Fruit fly (Drosophila melanogaster) whole organism, embryonic: ENCODE data around the gene CG14277.

Experiments
- Adf1 ChIP-seq: fragments of 200-800 bp; sonication (Bioruptor generic); IDR thresholded peaks from 2 replicates; pipeline ENCODE4 v1.3.6; 2022; ENCODE audit warnings: missing biosample characterization, missing genetic modification characterization
- Antp ChIP-seq: fragments of 200-800 bp; sonication (Bioruptor generic); optimal IDR thresholded peaks from 3 replicates; lab custom pipeline; 2016; ENCODE audit warnings: missing biosample characterization, missing genetic modification characterization
- B-H2 ChIP-seq: fragments of 200-800 bp; sonication (Bioruptor generic); optimal IDR thresholded peaks from 2 replicates; lab custom pipeline; 2018; ENCODE audit warnings: missing biosample characterization, mild to moderate bottlenecking, missing genetic modification characterization
- CG11504 ChIP-seq: fragments of 200-800 bp; sonication (Bioruptor generic); optimal IDR thresholded peaks from 3 replicates; lab custom pipeline; 2019; ENCODE audit warnings: missing biosample characterization, mild to moderate bottlenecking, missing genetic modification characterization, moderate library complexity
- CG11695 ChIP-seq: fragments of 200-800 bp; sonication (Bioruptor generic); IDR thresholded peaks from 3 replicates; pipeline ENCODE4 v1.3.6; 2022; ENCODE audit warnings: missing biosample characterization, missing genetic modification characterization
- CG13624 ChIP-seq: fragments of 200-800 bp; sonication (Bioruptor generic); optimal IDR thresholded peaks from 2 replicates; lab custom pipeline; 2016; ENCODE audit warnings: missing biosample characterization, missing genetic modification characterization
- CG14667 ChIP-seq: fragments of 200-800 bp; sonication (Bioruptor generic); IDR thresholded peaks from 2 replicates; pipeline ENCODE4 v1.3.6; 2022; ENCODE audit warnings: missing biosample characterization, missing genetic modification characterization
- CG15696 ChIP-seq: fragments of 200-800 bp; sonication (Bioruptor generic); optimal IDR thresholded peaks from 2 replicates; lab custom pipeline; 2019; ENCODE audit warnings: missing biosample characterization, mild to moderate bottlenecking, missing genetic modification characterization, moderate library complexity
- CG2199 ChIP-seq: fragments of 200-800 bp; sonication (Bioruptor generic); IDR thresholded peaks from 3 replicates; pipeline ENCODE4 v1.3.6; 2022; ENCODE audit warnings: missing biosample characterization, missing genetic modification characterization
- CG2202 ChIP-seq: fragments of 200-800 bp; sonication (Bioruptor generic); optimal IDR thresholded peaks from 2 replicates; lab custom pipeline; 2018; ENCODE audit warnings: missing biosample characterization, mild to moderate bottlenecking, missing genetic modification characterization
- CG4854 ChIP-seq: fragments of 200-800 bp; sonication (Bioruptor generic); optimal IDR thresholded peaks from 2 replicates; lab custom pipeline; 2016; ENCODE audit warnings: missing biosample characterization, missing genetic modification characterization, inconsistent platforms
- CG5953 ChIP-seq: fragments of 200-800 bp; sonication (Bioruptor generic); IDR thresholded peaks from 2 replicates; pipeline ENCODE4 v1.3.6; 2022; ENCODE audit warnings: missing biosample characterization, missing genetic modification characterization
- CG7271 ChIP-seq: fragments of 200-800 bp; sonication (Bioruptor generic); optimal IDR thresholded peaks from 2 replicates; lab custom pipeline; 2018; ENCODE audit warnings: missing biosample characterization, mild to moderate bottlenecking, missing genetic modification characterization, moderate library complexity
- CG9437 ChIP-seq: fragments of 200-800 bp; sonication (Bioruptor generic); optimal IDR thresholded peaks from 2 replicates; lab custom pipeline; 2018; ENCODE audit warnings: missing biosample characterization, mild to moderate bottlenecking, missing genetic modification characterization
- CkIIα-i1 ChIP-seq: fragments of 200-800 bp; sonication (Bioruptor generic); IDR thresholded peaks from 2 replicates; pipeline ENCODE4 v1.3.6; 2022; ENCODE audit warnings: missing biosample characterization, missing genetic modification characterization
- D ChIP-seq, 2 experiments: fragments of 200-800 bp in 1 of 2; fragments of >200 bp in 1 of 2; sonication (Bioruptor generic) in 1 of 2; optimal IDR thresholded peaks; 2 replicates in 1 of 2; 3 replicates in 1 of 2; lab custom pipeline; 2017; ENCODE audit warnings: mild to moderate bottlenecking in 1 of 2, missing biosample characterization in 1 of 2, missing genetic modification characterization in 1 of 2, missing genetic modification reagents in 1 of 2
- Dad ChIP-seq: fragments of 200-800 bp; sonication (Bioruptor generic); optimal IDR thresholded peaks from 3 replicates; lab custom pipeline; 2016; ENCODE audit warnings: missing biosample characterization, missing genetic modification characterization
- Dref ChIP-seq: fragments of 200-800 bp; sonication (Bioruptor generic); IDR thresholded peaks from 2 replicates; pipeline ENCODE4 v1.3.6; 2022; ENCODE audit warnings: missing biosample characterization, missing genetic modification characterization
- Ets65A ChIP-seq: fragments of 200-800 bp; sonication (Bioruptor generic); peaks from one replicate; lab custom pipeline; 2016; ENCODE audit warnings: missing biosample characterization, missing genetic modification characterization
- Fer3 ChIP-seq: fragments of 200-800 bp; sonication (Bioruptor generic); optimal IDR thresholded peaks from 2 replicates; lab custom pipeline; 2018; ENCODE audit warnings: missing biosample characterization, mild to moderate bottlenecking, missing genetic modification characterization, moderate library complexity
- Gsc ChIP-seq: fragments of 200-800 bp; sonication (Bioruptor generic); IDR thresholded peaks from 2 replicates; pipeline ENCODE4 v1.3.6; 2022; ENCODE audit warnings: missing biosample characterization, missing genetic modification characterization
- HHEX ChIP-seq: fragments of 200-800 bp; sonication (Bioruptor generic); optimal IDR thresholded peaks from 3 replicates; lab custom pipeline; 2017; ENCODE audit warnings: missing biosample characterization, mild to moderate bottlenecking, missing genetic modification characterization, missing genetic modification reagents
- Hmr ChIP-seq: fragments of 200-800 bp; sonication (Bioruptor generic); optimal IDR thresholded peaks from 3 replicates; lab custom pipeline; 2017; ENCODE audit warnings: mild to moderate bottlenecking, missing biosample characterization, missing genetic modification reagents, missing genetic modification characterization
- MBD-R2 ChIP-seq: fragments of 200-800 bp; sonication (Bioruptor generic); IDR thresholded peaks from 2 replicates; pipeline ENCODE4 v1.3.6; 2022; ENCODE audit warnings: missing biosample characterization, missing genetic modification characterization
- Oli ChIP-seq: fragments of 200-800 bp; sonication (Bioruptor generic); optimal IDR thresholded peaks from 2 replicates; lab custom pipeline; 2018; ENCODE audit warnings: missing biosample characterization, mild to moderate bottlenecking, missing genetic modification characterization, moderate library complexity
- Ssrp ChIP-seq: fragments of 200-800 bp; sonication (Bioruptor generic); optimal IDR thresholded peaks from 2 replicates; lab custom pipeline; 2018; ENCODE audit warnings: missing biosample characterization, mild to moderate bottlenecking, missing genetic modification characterization, moderate library complexity
- Trl ChIP-seq, 3 experiments: fragments of >200 bp in 2 of 3; fragments of 200-800 bp in 1 of 3; sonication (Bioruptor generic) in 1 of 3; optimal IDR thresholded peaks; 2 replicates in 1 of 3; 3 replicates in 2 of 3; lab custom pipeline; 2016 to 2017; ENCODE audit warnings: missing biosample characterization in 1 of 3, missing genetic modification characterization in 1 of 3
- amos ChIP-seq: fragments of 200-800 bp; sonication (Bioruptor generic); IDR thresholded peaks from 2 replicates; pipeline ENCODE4 v1.3.6; 2022; ENCODE audit warnings: missing biosample characterization, missing genetic modification characterization; ENCODE audit not compliant: partially characterized antibody
- ara ChIP-seq: fragments of 200-800 bp; sonication (Bioruptor generic); IDR thresholded peaks from 2 replicates; pipeline ENCODE4 v1.3.6; 2022; ENCODE audit warnings: missing biosample characterization, missing genetic modification characterization
- chm ChIP-seq: fragments of 200-800 bp; sonication (Bioruptor generic); IDR thresholded peaks from 2 replicates; pipeline ENCODE4 v1.3.6; 2022; ENCODE audit warnings: missing biosample characterization, missing genetic modification characterization
- ci ChIP-seq: fragments of 200-800 bp; sonication (Bioruptor generic); IDR thresholded peaks from 3 replicates; pipeline ENCODE4 v1.3.6; 2022; ENCODE audit warnings: missing biosample characterization, missing genetic modification characterization
- dmrt99B ChIP-seq: fragments of 200-800 bp; sonication (Bioruptor generic); optimal IDR thresholded peaks from 2 replicates; lab custom pipeline; 2018; ENCODE audit warnings: missing biosample characterization, mild to moderate bottlenecking, missing genetic modification characterization, moderate library complexity
- eve ChIP-seq, 2 experiments: fragments of >200 bp; optimal IDR thresholded peaks; 2 replicates each; lab custom pipeline; 2017; ENCODE audit warnings: missing biosample characterization in 2 of 2, missing genetic modification characterization in 2 of 2
- fd102C ChIP-seq: fragments of 200-800 bp; sonication (Bioruptor generic); optimal IDR thresholded peaks from 2 replicates; lab custom pipeline; 2018; ENCODE audit warnings: missing biosample characterization, mild to moderate bottlenecking, missing genetic modification characterization, moderate library complexity
- gem ChIP-seq: fragments of 200-800 bp; sonication (Bioruptor generic); optimal IDR thresholded peaks from 2 replicates; lab custom pipeline; 2019; ENCODE audit warnings: missing biosample characterization, mild to moderate bottlenecking, missing genetic modification characterization, moderate library complexity
- gt ChIP-seq: fragments of 200-800 bp; sonication (Bioruptor generic); IDR thresholded peaks from 2 replicates; pipeline ENCODE4 v1.3.6; 2022; ENCODE audit warnings: missing biosample characterization, missing genetic modification characterization
- kni ChIP-seq: fragments of 200-800 bp; sonication (Bioruptor generic); optimal IDR thresholded peaks from 3 replicates; lab custom pipeline; 2017; ENCODE audit warnings: mild to moderate bottlenecking, missing biosample characterization, missing genetic modification reagents, missing genetic modification characterization
- lola ChIP-seq, 3 experiments: fragments of >200 bp in 2 of 3; fragments of 200-800 bp in 1 of 3; sonication (Bioruptor generic) in 1 of 3; optimal IDR thresholded peaks; 2 replicates each; lab custom pipeline; 2017 to 2019; ENCODE audit warnings: missing biosample characterization in 3 of 3, missing genetic modification characterization in 3 of 3, mild to moderate bottlenecking in 1 of 3, moderate library complexity in 1 of 3
- mld ChIP-seq: fragments of 200-800 bp; sonication (Bioruptor generic); IDR thresholded peaks from 3 replicates; pipeline ENCODE4 v1.3.6; 2022; ENCODE audit warnings: missing biosample characterization, missing genetic modification characterization; ENCODE audit not compliant: partially characterized antibody
- oc ChIP-seq: fragments of 200-800 bp; sonication (Bioruptor generic); optimal IDR thresholded peaks from 2 replicates; lab custom pipeline; 2018; ENCODE audit warnings: missing biosample characterization, mild to moderate bottlenecking, missing genetic modification characterization, moderate library complexity
- otp ChIP-seq: fragments of 200-800 bp; sonication (Bioruptor generic); IDR thresholded peaks from 3 replicates; pipeline ENCODE4, ENCODE4 v1.3.6; 2022; ENCODE audit warnings: missing biosample characterization, missing genetic modification characterization
- ro ChIP-seq: fragments of 200-800 bp; sonication (Bioruptor generic); IDR thresholded peaks from 2 replicates; pipeline ENCODE4 v1.3.6; 2022; ENCODE audit warnings: missing biosample characterization, missing genetic modification characterization
- slbo ChIP-seq: fragments of 200-800 bp; sonication (Bioruptor generic); IDR thresholded peaks from 2 replicates; pipeline ENCODE4 v1.3.6; 2022; ENCODE audit warnings: missing biosample characterization, missing genetic modification characterization
- sqz ChIP-seq: fragments of 200-800 bp; sonication (Bioruptor generic); optimal IDR thresholded peaks from 3 replicates; lab custom pipeline; 2018; ENCODE audit warnings: missing biosample characterization, mild to moderate bottlenecking, missing genetic modification characterization
- ssp ChIP-seq: fragments of 200-800 bp; sonication (Bioruptor generic); IDR thresholded peaks from 2 replicates; pipeline ENCODE4 v1.3.6; 2022; ENCODE audit warnings: missing biosample characterization, missing genetic modification characterization
- twi ChIP-seq: fragments of 200-800 bp; optimal IDR thresholded peaks from 2 replicates; lab custom pipeline; 2019; ENCODE audit warnings: missing biosample characterization, mild to moderate bottlenecking, missing genetic modification characterization, moderate library complexity
- wek ChIP-seq: fragments of 200-800 bp; sonication (Bioruptor generic); optimal IDR thresholded peaks from 3 replicates; lab custom pipeline; 2018; ENCODE audit warnings: missing biosample characterization, mild to moderate bottlenecking, missing genetic modification characterization, moderate library complexity
- yki ChIP-seq: fragments of >200 bp; optimal IDR thresholded peaks from 3 replicates; lab custom pipeline; 2018
- z ChIP-seq: fragments of 200-800 bp; sonication (Bioruptor generic); IDR thresholded peaks from 3 replicates; pipeline ENCODE4 v1.3.6; 2022; ENCODE audit warnings: missing biosample characterization, missing genetic modification characterization

The CG14277 gene

dm6 chr2L:8289352-8290091 is 47.2 kb downstream of the CG14277 start (continued):
- TF ChIP-seq amos (no peak), Antp (GFP tag; lab: Kevin White, UChicago) (no peak), CG15696 (tag; lab: Kevin White, UChicago) (peak; percentile 53), twi (peak; percentile 68), gt (GFP tag; lab: Robert Waterston, UW) (no peak), CkIIα-i1 (GFP tag; lab: Robert Waterston, UW) (no peak), ro (GFP tag; lab: Robert Waterston, UW) (no peak), Dad (GFP tag; lab: Kevin White, UChicago) (no peak), Fer3 (tag; lab: Kevin White, UChicago) (no peak), ci (GFP tag; lab: Robert Waterston, UW) (0 out of 3 replicates have a peak, but pooled peaks have one; percentile 37), kni (GFP tag; lab: Kevin White, UChicago) (peak; percentile 84), HHEX (GFP tag; lab: Kevin White, UChicago) (no peak), z (GFP tag; lab: Robert Waterston, UW) (no peak), gem (tag; lab: Kevin White, UChicago) (no peak), Ets65A (GFP tag; lab: Kevin White, UChicago) (no peak), CG11695 (GFP tag; lab: Robert Waterston, UW) (no peak), MBD-R2 (no peak), fd102C (GFP tag; lab: Kevin White, UChicago) (peak; percentile 17), CG5953 (GFP tag; lab: Robert Waterston, UW) (no peak), mld (GFP tag; lab: Robert Waterston, UW) (no peak), sqz (GFP tag; lab: Kevin White, UChicago) (no peak), CG14667 (GFP tag; lab: Robert Waterston, UW) (no peak), oc (tag; lab: Kevin White, UChicago) (peak; percentile 4), Ssrp (tag; lab: Kevin White, UChicago) (no peak), eve (GFP tag; optimal IDR thresholded peaks at IDR 0.05; lab: Kevin White, UChicago) (no peak), Dref (GFP tag; lab: Robert Waterston, UW) (no peak), lola (GFP tag; optimal IDR thresholded peaks at IDR 0.05; lab: Kevin White, UChicago) (peak in 1 of 3 experiments; percentile 9), B-H2 (GFP tag; lab: Kevin White, UChicago) (no peak), Oli (tag; lab: Kevin White, UChicago) (no peak), yki (lab: Kevin White, UChicago) (no peak), ssp (GFP tag; lab: Robert Waterston, UW) (no peak), CG11504 (no peak), CG9437 (GFP tag; lab: Kevin White, UChicago) (no peak), slbo (GFP tag; lab: Robert Waterston, UW) (no peak), ara (GFP tag; lab: Robert Waterston, UW) (peak; percentile 35; the same call in 1 of the 2 replicates), CG7271 (tag; lab: Kevin White, UChicago) (no peak), CG2202 (peak; percentile 4), wek (GFP tag; lab: Kevin White, UChicago) (no peak), Adf1 (GFP tag; lab: Robert Waterston, UW) (no peak), Trl (optimal IDR thresholded peaks at IDR 0.05; lab: Kevin White, UChicago) (no peak), Trl (GFP tag; optimal IDR thresholded peaks at IDR 0.05; lab: Kevin White, UChicago) (no peak), CG4854 (GFP tag; lab: Kevin White, UChicago) (no peak), chm (GFP tag; lab: Robert Waterston, UW) (0 out of 2 replicates have a peak, but pooled peaks have one; percentile 17), dmrt99B (tag; lab: Kevin White, UChicago) (no peak), CG13624 (GFP tag; lab: Kevin White, UChicago) (no peak), CG2199 (GFP tag; lab: Robert Waterston, UW) (peak; percentile 30; the same call in 1 of the 3 replicates), Gsc (GFP tag; lab: Robert Waterston, UW) (no peak), otp (GFP tag; lab: Robert Waterston, UW) (0 out of 3 replicates have a peak, but pooled peaks have one; percentile 4), D (optimal IDR thresholded peaks at IDR 0.05; lab: Kevin White, UChicago) (no peak), D (GFP tag; optimal IDR thresholded peaks at IDR 0.05; lab: Kevin White, UChicago) (peak; percentile 1), Hmr (GFP tag; lab: Kevin White, UChicago) (no peak)
